Fruit fly (Drosophila melanogaster) whole organism, embryonic: ENCODE measurements around the gene UBL3.
A peak's percentile ranks its signal among the peaks of the same experiment; 100 is the strongest.

Source experiments
- Abd-B ChIP-seq: fragments of 200-800 bp; sonication (Bioruptor generic); optimal IDR thresholded peaks from 2 replicates; lab custom pipeline; 2018; ENCODE audit warnings: missing biosample characterization, mild to moderate bottlenecking, missing genetic modification characterization, moderate library complexity
- CG10543 ChIP-seq: fragments of 200-800 bp; sonication (Bioruptor generic); optimal IDR thresholded peaks from 3 replicates; lab custom pipeline; 2017; ENCODE audit warnings: missing biosample characterization, mild to moderate bottlenecking, missing genetic modification characterization, moderate library complexity
- CG12071 ChIP-seq: fragments of 200-800 bp; sonication (Bioruptor generic); optimal IDR thresholded peaks from 3 replicates; lab custom pipeline; 2018; ENCODE audit warnings: missing biosample characterization, mild to moderate bottlenecking, missing genetic modification characterization
- CG12104 ChIP-seq: fragments of 200-800 bp; sonication (Bioruptor generic); optimal IDR thresholded peaks from 3 replicates; lab custom pipeline; 2016; ENCODE audit warnings: missing biosample characterization, missing genetic modification characterization
- CG12942 ChIP-seq: fragments of 200-800 bp; sonication (Bioruptor generic); optimal IDR thresholded peaks from 3 replicates; lab custom pipeline; 2016; ENCODE audit warnings: missing biosample characterization, missing genetic modification characterization
- CG13624 ChIP-seq: fragments of 200-800 bp; sonication (Bioruptor generic); optimal IDR thresholded peaks from 2 replicates; lab custom pipeline; 2016; ENCODE audit warnings: missing biosample characterization, missing genetic modification characterization
- CG14667 ChIP-seq: fragments of 200-800 bp; sonication (Bioruptor generic); IDR thresholded peaks from 2 replicates; pipeline ENCODE4 v1.3.6; 2022; ENCODE audit warnings: missing biosample characterization, missing genetic modification characterization
- CG15696 ChIP-seq: fragments of 200-800 bp; sonication (Bioruptor generic); optimal IDR thresholded peaks from 2 replicates; lab custom pipeline; 2019; ENCODE audit warnings: missing biosample characterization, mild to moderate bottlenecking, missing genetic modification characterization, moderate library complexity
- CG16813 ChIP-seq: fragments of 200-800 bp; sonication (Bioruptor generic); IDR thresholded peaks from 3 replicates; pipeline ENCODE4 v1.3.6; 2022; ENCODE audit warnings: missing biosample characterization, missing genetic modification characterization; ENCODE audit not compliant: partially characterized antibody
- CG17829 ChIP-seq: fragments of 200-800 bp; optimal IDR thresholded peaks from 2 replicates; lab custom pipeline; 2019; ENCODE audit warnings: missing biosample characterization, mild to moderate bottlenecking, missing genetic modification characterization, moderate library complexity
- CG17912 ChIP-seq: fragments of 200-800 bp; sonication (Bioruptor generic); optimal IDR thresholded peaks from 2 replicates; lab custom pipeline; 2018; ENCODE audit warnings: missing biosample characterization, mild to moderate bottlenecking, missing genetic modification characterization
- CG2199 ChIP-seq: fragments of 200-800 bp; sonication (Bioruptor generic); IDR thresholded peaks from 3 replicates; pipeline ENCODE4 v1.3.6; 2022; ENCODE audit warnings: missing biosample characterization, missing genetic modification characterization
- CG31224 ChIP-seq: fragments of 200-800 bp; sonication (Bioruptor generic); IDR thresholded peaks from 2 replicates; pipeline ENCODE4 v1.3.6; 2022; ENCODE audit warnings: missing biosample characterization, missing genetic modification characterization
- CG3281 ChIP-seq: fragments of 200-800 bp; sonication (Bioruptor generic); optimal IDR thresholded peaks from 3 replicates; lab custom pipeline; 2017; ENCODE audit warnings: missing biosample characterization, mild to moderate bottlenecking, missing genetic modification characterization
- CG4617 ChIP-seq: fragments of 200-800 bp; sonication (Bioruptor generic); optimal IDR thresholded peaks from 3 replicates; lab custom pipeline; 2016; ENCODE audit warnings: missing biosample characterization, missing genetic modification characterization, borderline replicate concordance
- CG4730 ChIP-seq: fragments of 200-800 bp; sonication (Bioruptor generic); IDR thresholded peaks from 2 replicates; pipeline ENCODE4 v1.3.6; 2022; ENCODE audit warnings: missing biosample characterization, missing genetic modification characterization
- CG4820 ChIP-seq: fragments of 200-800 bp; sonication (Bioruptor generic); optimal IDR thresholded peaks from 3 replicates; lab custom pipeline; 2016; ENCODE audit warnings: missing biosample characterization, missing genetic modification characterization
- CG5180 ChIP-seq: fragments of 200-800 bp; sonication (Bioruptor generic); optimal IDR thresholded peaks from 3 replicates; lab custom pipeline; 2017; ENCODE audit warnings: missing biosample characterization, missing genetic modification characterization, mild to moderate bottlenecking, moderate library complexity, missing genetic modification reagents
- CG5953 ChIP-seq: fragments of 200-800 bp; sonication (Bioruptor generic); IDR thresholded peaks from 2 replicates; pipeline ENCODE4 v1.3.6; 2022; ENCODE audit warnings: missing biosample characterization, missing genetic modification characterization
- CG6791 ChIP-seq: fragments of 200-800 bp; sonication (Bioruptor generic); IDR thresholded peaks from 3 replicates; pipeline ENCODE4 v1.3.6; 2022; ENCODE audit warnings: missing biosample characterization, missing genetic modification characterization; ENCODE audit not compliant: partially characterized antibody
- D ChIP-seq, 2 experiments: fragments of 200-800 bp in 1 of 2; fragments of >200 bp in 1 of 2; sonication (Bioruptor generic) in 1 of 2; optimal IDR thresholded peaks; 2 replicates in 1 of 2; 3 replicates in 1 of 2; lab custom pipeline; 2017; ENCODE audit warnings: mild to moderate bottlenecking in 1 of 2, missing biosample characterization in 1 of 2, missing genetic modification characterization in 1 of 2, missing genetic modification reagents in 1 of 2
- D19A ChIP-seq: fragments of 200-800 bp; optimal IDR thresholded peaks from 3 replicates; lab custom pipeline; 2019; ENCODE audit warnings: missing biosample characterization, mild to moderate bottlenecking, missing genetic modification characterization, moderate library complexity
- Deaf1 ChIP-seq: fragments of 200-800 bp; optimal IDR thresholded peaks from 3 replicates; lab custom pipeline; 2019; ENCODE audit warnings: missing biosample characterization, mild to moderate bottlenecking, missing genetic modification characterization, moderate library complexity
- H15 ChIP-seq: fragments of 200-800 bp; sonication (Bioruptor generic); IDR thresholded peaks from 3 replicates; pipeline ENCODE4 v1.3.6; 2022; ENCODE audit warnings: missing biosample characterization, missing genetic modification characterization
- Kr ChIP-seq: fragments of 200-800 bp; sonication (Bioruptor generic); optimal IDR thresholded peaks from 2 replicates; lab custom pipeline; 2017; ENCODE audit warnings: missing biosample characterization, mild to moderate bottlenecking, missing genetic modification characterization
- Lim3 ChIP-seq: fragments of 200-800 bp; sonication (Bioruptor generic); IDR thresholded peaks from 2 replicates; pipeline ENCODE4 v1.3.6; 2022; ENCODE audit warnings: missing biosample characterization, missing genetic modification characterization
- Max ChIP-seq: fragments of 200-800 bp; sonication (Bioruptor generic); optimal IDR thresholded peaks from 2 replicates; lab custom pipeline; 2016; ENCODE audit warnings: missing biosample characterization, mild to moderate bottlenecking, missing genetic modification characterization
- Neu2 ChIP-seq: fragments of 200-800 bp; sonication (Bioruptor generic); optimal IDR thresholded peaks from 3 replicates; lab custom pipeline; 2016; ENCODE audit warnings: missing biosample characterization, missing genetic modification characterization, borderline replicate concordance
- Opbp ChIP-seq: fragments of 200-800 bp; sonication (Bioruptor generic); IDR thresholded peaks from 3 replicates; pipeline ENCODE4 v1.3.6; 2022; ENCODE audit warnings: missing biosample characterization, missing genetic modification characterization; ENCODE audit not compliant: partially characterized antibody
- Ravus ChIP-seq: fragments of 200-800 bp; sonication (Bioruptor generic); IDR thresholded peaks from 2 replicates; pipeline ENCODE4 v1.3.6; 2022; ENCODE audit warnings: missing biosample characterization, missing genetic modification characterization
- bbx ChIP-seq: fragments of 200-800 bp; sonication (Bioruptor generic); IDR thresholded peaks from 2 replicates; pipeline ENCODE4 v1.3.6; 2022; ENCODE audit warnings: missing biosample characterization, missing genetic modification characterization; ENCODE audit not compliant: partially characterized antibody
- fd64A ChIP-seq: fragments of 200-800 bp; sonication (Bioruptor generic); optimal IDR thresholded peaks from 3 replicates; lab custom pipeline; 2018; ENCODE audit warnings: missing biosample characterization, mild to moderate bottlenecking, missing genetic modification characterization
- gce ChIP-seq: fragments of 200-800 bp; sonication (Bioruptor generic); IDR thresholded peaks from 3 replicates; pipeline ENCODE4 v1.3.6; 2022; ENCODE audit warnings: missing biosample characterization, missing genetic modification characterization
- her ChIP-seq: fragments of 200-800 bp; sonication (Bioruptor generic); optimal IDR thresholded peaks from 2 replicates; lab custom pipeline; 2016; ENCODE audit warnings: missing biosample characterization, missing genetic modification characterization
- insv ChIP-seq, 2 experiments: fragments of 200-800 bp; sonication (Bioruptor generic); optimal IDR thresholded peaks; 3 replicates each; lab custom pipeline; 2016 to 2018; ENCODE audit warnings: missing biosample characterization in 2 of 2, missing genetic modification characterization in 2 of 2
- jing ChIP-seq: fragments of 200-800 bp; sonication (Bioruptor generic); optimal IDR thresholded peaks from 2 replicates; lab custom pipeline; 2018; ENCODE audit warnings: missing biosample characterization, mild to moderate bottlenecking, missing genetic modification characterization
- nerfin-1 ChIP-seq: fragments of 200-800 bp; sonication (Bioruptor generic); optimal IDR thresholded peaks from 3 replicates; lab custom pipeline; 2019; ENCODE audit warnings: missing biosample characterization, mild to moderate bottlenecking, missing genetic modification characterization, moderate library complexity
- org-1 ChIP-seq: fragments of 200-800 bp; sonication (Bioruptor generic); optimal IDR thresholded peaks from 2 replicates; lab custom pipeline; 2017; ENCODE audit warnings: missing biosample characterization, missing genetic modification characterization
- pfk ChIP-seq: fragments of 200-800 bp; sonication (Bioruptor generic); optimal IDR thresholded peaks from 2 replicates; lab custom pipeline; 2018; ENCODE audit warnings: missing biosample characterization, mild to moderate bottlenecking, missing genetic modification characterization, moderate library complexity
- pros ChIP-seq: fragments of 200-800 bp; sonication (Bioruptor generic); optimal IDR thresholded peaks from 3 replicates; lab custom pipeline; 2019; ENCODE audit warnings: missing biosample characterization, mild to moderate bottlenecking, missing genetic modification characterization, moderate library complexity
- sd ChIP-seq: fragments of 200-800 bp; sonication (Bioruptor generic); optimal IDR thresholded peaks from 3 replicates; lab custom pipeline; 2018; ENCODE audit warnings: missing biosample characterization, mild to moderate bottlenecking, missing genetic modification characterization, moderate library complexity
- sens ChIP-seq: fragments of 200-800 bp; sonication (Bioruptor generic); peaks from one replicate; lab custom pipeline; 2016; ENCODE audit warnings: missing biosample characterization, missing genetic modification characterization
- sisA ChIP-seq: fragments of 200-800 bp; sonication (Bioruptor generic); IDR thresholded peaks from 2 replicates; pipeline ENCODE4 v1.3.6; 2022; ENCODE audit warnings: missing biosample characterization, missing genetic modification characterization
- ttk ChIP-seq: fragments of 200-800 bp; sonication (Bioruptor generic); IDR thresholded peaks from 2 replicates; pipeline ENCODE4 v2.1.2; 2022; ENCODE audit warnings: missing biosample characterization, missing genetic modification characterization
- z ChIP-seq: fragments of 200-800 bp; sonication (Bioruptor generic); IDR thresholded peaks from 3 replicates; pipeline ENCODE4 v1.3.6; 2022; ENCODE audit warnings: missing biosample characterization, missing genetic modification characterization

The UBL3 gene

DNA sequence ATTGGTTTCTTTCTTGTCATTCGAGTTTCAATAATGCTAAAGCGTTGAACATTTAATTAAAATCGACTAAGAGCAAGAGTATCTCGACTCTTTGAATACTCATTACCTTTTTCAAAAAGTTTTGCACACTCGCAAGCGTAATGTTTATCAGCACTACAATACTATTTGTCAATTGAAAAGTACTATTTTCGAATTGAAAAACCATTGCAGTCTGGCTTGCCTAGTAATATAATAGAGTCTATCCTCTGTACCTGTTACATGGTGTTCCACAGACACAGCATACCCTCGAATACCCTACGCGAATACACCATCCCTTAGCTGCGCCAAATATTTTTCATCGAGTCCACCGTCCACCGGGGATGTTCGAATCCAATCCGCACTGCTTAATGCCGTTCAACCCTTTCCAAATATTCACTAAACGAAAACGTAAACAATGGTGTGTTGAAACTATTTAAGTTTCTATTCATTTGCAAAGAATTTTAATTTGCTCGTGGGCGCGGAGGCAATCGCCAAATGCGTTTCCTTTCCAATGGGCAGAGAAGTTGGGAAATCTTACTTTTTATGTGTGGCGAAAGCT lies 34.3 kb downstream of the UBL3 start (continued):
- TF ChIP-seq CG31224, result no peak
- TF ChIP-seq Kr (GFP tag; lab: Kevin White, UChicago), result peak; percentile 70

DNA sequence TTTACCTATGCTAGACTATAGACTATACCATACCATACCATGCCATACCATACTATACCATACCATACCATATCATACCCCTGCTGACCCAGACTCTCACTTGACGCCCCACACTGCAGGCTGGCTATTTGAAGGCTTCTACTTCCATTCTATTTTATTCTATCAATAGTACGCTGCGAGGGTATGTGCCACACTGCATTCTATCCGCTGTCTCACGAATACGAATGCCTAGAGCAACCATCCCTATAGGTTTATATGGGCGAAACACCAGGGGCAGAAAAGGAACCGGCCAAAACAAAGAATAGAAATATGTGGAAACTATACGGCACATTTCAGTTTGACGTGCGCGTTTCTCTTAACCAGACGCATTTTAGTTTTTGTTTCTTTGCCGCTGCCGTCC lies 35.2 kb downstream of the UBL3 start:
- TF ChIP-seq gce, result no peak
- TF ChIP-seq ttk (GFP tag; lab: Robert Waterston, UW), result no peak
- TF ChIP-seq bbx (GFP tag; lab: Robert Waterston, UW), result peak; percentile 46; the same call in 1 of the 2 replicates
- no peak for TF ChIP-seq CG17829 (tag; lab: Kevin White, UChicago)
- TF ChIP-seq CG12104 (GFP tag; lab: Kevin White, UChicago), result no peak
- TF ChIP-seq CG12071 (GFP tag; lab: Kevin White, UChicago), result no peak
- peak; percentile 56 for TF ChIP-seq pros
- TF ChIP-seq sens (GFP tag; lab: Kevin White, UChicago), result peak; percentile 33
- TF ChIP-seq CG10543 (GFP tag; lab: Kevin White, UChicago), result no peak
- peak; percentile 10 for TF ChIP-seq CG5180 (GFP tag; lab: Kevin White, UChicago)
- TF ChIP-seq Lim3 (GFP tag; lab: Robert Waterston, UW), result no peak
- no peak for TF ChIP-seq her (GFP tag; lab: Kevin White, UChicago)
- no peak for TF ChIP-seq CG17912 (GFP tag; lab: Kevin White, UChicago)
- no peak for TF ChIP-seq Ravus (GFP tag; lab: Robert Waterston, UW)
- no peak for TF ChIP-seq CG5953
- peak; percentile 37; the same call in 2 of the 3 replicates for TF ChIP-seq Opbp
- peak; percentile 28 for TF ChIP-seq D (optimal IDR thresholded peaks at IDR 0.05; lab: Kevin White, UChicago)
- no peak for TF ChIP-seq D (GFP tag; optimal IDR thresholded peaks at IDR 0.05; lab: Kevin White, UChicago)
- TF ChIP-seq Abd-B (GFP tag; lab: Kevin White, UChicago), result no peak
- peak; percentile 90 for TF ChIP-seq nerfin-1 (tag; lab: Kevin White, UChicago)
- no peak for TF ChIP-seq z
- no peak for TF ChIP-seq Max (GFP tag; lab: Kevin White, UChicago)
- no peak for TF ChIP-seq sisA (GFP tag; lab: Robert Waterston, UW)
- peak in 1 of 2 experiments; percentile 30 for TF ChIP-seq insv (GFP tag; optimal IDR thresholded peaks at IDR 0.05; lab: Kevin White, UChicago)
- peak; percentile 40 for TF ChIP-seq pfk (GFP tag; lab: Kevin White, UChicago)
- no peak for TF ChIP-seq CG4820 (GFP tag; lab: Kevin White, UChicago)
- TF ChIP-seq sd (tag; lab: Kevin White, UChicago), result peak; percentile 89
- no peak for TF ChIP-seq H15 (GFP tag; lab: Robert Waterston, UW)
- TF ChIP-seq D19A (tag; lab: Kevin White, UChicago), result peak; percentile 5
- TF ChIP-seq CG6791 (GFP tag; lab: Robert Waterston, UW), result peak; percentile 62; the same call in 1 of the 3 replicates
- no peak for TF ChIP-seq org-1 (GFP tag; lab: Kevin White, UChicago)
- TF ChIP-seq CG12942 (GFP tag; lab: Kevin White, UChicago), result no peak
- TF ChIP-seq Deaf1 (tag; lab: Kevin White, UChicago), result no peak
- TF ChIP-seq CG4617 (GFP tag; lab: Kevin White, UChicago), result no peak
- no peak for TF ChIP-seq jing (GFP tag; lab: Kevin White, UChicago)
- TF ChIP-seq CG14667 (GFP tag; lab: Robert Waterston, UW), result no peak
- TF ChIP-seq CG2199, result peak; percentile 96; the same call in 2 of the 3 replicates
- TF ChIP-seq CG16813 (GFP tag; lab: Robert Waterston, UW), result 0 out of 3 replicates have a peak, but pooled peaks have one; percentile 25
- TF ChIP-seq Neu2 (GFP tag; lab: Kevin White, UChicago), result no peak
- no peak for TF ChIP-seq fd64A (GFP tag; lab: Kevin White, UChicago)
- TF ChIP-seq CG15696 (tag; lab: Kevin White, UChicago), result peak; percentile 25
- TF ChIP-seq CG3281, result no peak
- TF ChIP-seq CG4730 (GFP tag; lab: Robert Waterston, UW), result no peak
- TF ChIP-seq CG13624 (GFP tag; lab: Kevin White, UChicago), result no peak
